Worm (Caenorhabditis elegans) whole organism, mixed stage, embryonic: ENCODE results near the gene str-97.

ENCODE experiments used
- M03D4.4 ChIP-seq: sonication (generic microtip); optimal IDR thresholded peaks from 2 replicates; lab custom pipeline; 2017; ENCODE audit warnings: mild to moderate bottlenecking, missing genetic modification characterization, missing compliant biosample characterization
- bed-3 ChIP-seq: fragments of 200-800 bp; sonication (Bioruptor generic); optimal IDR thresholded peaks from 3 replicates; lab custom pipeline; 2018; ENCODE audit warnings: mild to moderate bottlenecking, missing genetic modification characterization, moderate library complexity, missing compliant biosample characterization
- blmp-1 ChIP-seq: fragments of 150-350 bp; optimal IDR thresholded peaks from 2 replicates; lab custom pipeline; 2014; ENCODE audit warnings: missing biosample characterization, missing genetic modification characterization
- ceh-39 ChIP-seq: fragments of 150-350 bp; optimal IDR thresholded peaks from 2 replicates; lab custom pipeline; 2014; ENCODE audit warnings: missing biosample characterization, missing genetic modification characterization
- ceh-43 ChIP-seq: fragments of 200-800 bp; sonication (Bioruptor generic); optimal IDR thresholded peaks from 2 replicates; lab custom pipeline; 2018; ENCODE audit warnings: mild to moderate bottlenecking, missing genetic modification characterization, moderate library complexity, missing compliant biosample characterization
- ceh-83 ChIP-seq: fragments of 200-800 bp; sonication (Bioruptor generic); optimal IDR thresholded peaks from 2 replicates; lab custom pipeline; 2018; ENCODE audit warnings: mild to moderate bottlenecking, missing genetic modification characterization, missing compliant biosample characterization
- ces-1 ChIP-seq: fragments of 150-350 bp; optimal IDR thresholded peaks from 2 replicates; lab custom pipeline; 2014; ENCODE audit warnings: missing biosample characterization, missing genetic modification reagents, missing genetic modification characterization
- drap-1 ChIP-seq: fragments of 200-800 bp; sonication (Bioruptor generic); optimal IDR thresholded peaks from 3 replicates; lab custom pipeline; 2018; ENCODE audit warnings: mild to moderate bottlenecking, missing genetic modification characterization, missing compliant biosample characterization
- flh-1 ChIP-seq: fragments of 200-800 bp; sonication (Bioruptor generic); optimal IDR thresholded peaks from 2 replicates; lab custom pipeline; 2018; ENCODE audit warnings: mild to moderate bottlenecking, missing genetic modification characterization, moderate library complexity, missing compliant biosample characterization
- ham-2 ChIP-seq: fragments of 200-800 bp; sonication (Bioruptor generic); optimal IDR thresholded peaks from 2 replicates; lab custom pipeline; 2018; ENCODE audit warnings: mild to moderate bottlenecking, missing genetic modification characterization, missing compliant biosample characterization
- hlh-1 ChIP-seq: fragments of 150-350 bp; optimal IDR thresholded peaks from 2 replicates; lab custom pipeline; 2014; ENCODE audit warnings: missing biosample characterization, missing genetic modification reagents, missing genetic modification characterization
- lin-32 ChIP-seq: fragments of 200-800 bp; sonication (Bioruptor generic); optimal IDR thresholded peaks from 2 replicates; lab custom pipeline; 2018; ENCODE audit warnings: mild to moderate bottlenecking, missing genetic modification characterization, missing compliant biosample characterization
- mab-5 ChIP-seq: fragments of 150-350 bp; optimal IDR thresholded peaks from 2 replicates; lab custom pipeline; 2014; ENCODE audit warnings: missing biosample characterization, missing genetic modification characterization
- mep-1 ChIP-seq: fragments of 150-350 bp; optimal IDR thresholded peaks from 2 replicates; lab custom pipeline; 2017; ENCODE audit warnings: missing biosample characterization, missing genetic modification reagents, missing genetic modification characterization, inconsistent platforms
- mls-2 ChIP-seq: sonication (generic microtip); optimal IDR thresholded peaks from 2 replicates; lab custom pipeline; 2016; ENCODE audit warnings: mild to moderate bottlenecking, missing genetic modification characterization, moderate library complexity, missing compliant biosample characterization
- nhr-12 ChIP-seq: fragments of 150-350 bp; optimal IDR thresholded peaks from 2 replicates; lab custom pipeline; 2014; ENCODE audit warnings: missing biosample characterization, missing genetic modification characterization
- nhr-2 ChIP-seq: fragments of 150-350 bp; optimal IDR thresholded peaks from 2 replicates; lab custom pipeline; 2014; ENCODE audit warnings: missing biosample characterization, missing genetic modification characterization
- nhr-237 ChIP-seq: fragments of 150-350 bp; optimal IDR thresholded peaks from 2 replicates; lab custom pipeline; 2014; ENCODE audit warnings: missing biosample characterization, missing genetic modification characterization
- nhr-28 ChIP-seq: fragments of 150-350 bp; optimal IDR thresholded peaks from 2 replicates; lab custom pipeline; 2014; ENCODE audit warnings: missing biosample characterization, missing genetic modification characterization
- nhr-76 ChIP-seq: sonication (generic microtip); optimal IDR thresholded peaks from 2 replicates; lab custom pipeline; 2017; ENCODE audit warnings: missing biosample characterization, missing genetic modification characterization
- pha-4 ChIP-seq: fragments of 150-350 bp; optimal IDR thresholded peaks from 2 replicates; lab custom pipeline; 2018; ENCODE audit warnings: missing biosample characterization, missing genetic modification reagents, missing genetic modification characterization
- sem-2 ChIP-seq: fragments of 200-800 bp; sonication (Bioruptor generic); optimal IDR thresholded peaks from 2 replicates; lab custom pipeline; 2018; ENCODE audit warnings: mild to moderate bottlenecking, missing genetic modification characterization, missing compliant biosample characterization
- snpc-4 ChIP-seq: fragments of 150-350 bp; optimal IDR thresholded peaks from 2 replicates; lab custom pipeline; 2014; ENCODE audit warnings: missing biosample characterization, missing genetic modification characterization
- sptf-1 ChIP-seq: sonication (generic microtip); optimal IDR thresholded peaks from 2 replicates; lab custom pipeline; 2017; ENCODE audit warnings: mild to moderate bottlenecking, missing genetic modification characterization, moderate library complexity, missing compliant biosample characterization
- tbx-8 ChIP-seq: fragments of 200-800 bp; sonication (Bioruptor generic); optimal IDR thresholded peaks from 2 replicates; lab custom pipeline; 2018; ENCODE audit warnings: mild to moderate bottlenecking, missing genetic modification characterization, moderate library complexity, missing compliant biosample characterization
- unc-120 ChIP-seq: sonication (generic microtip); optimal IDR thresholded peaks from 2 replicates; lab custom pipeline; 2017; ENCODE audit warnings: missing genetic modification characterization, missing compliant biosample characterization; ENCODE audit not compliant: poor library complexity, severe bottlenecking
- unc-39 ChIP-seq: fragments of 150-350 bp; optimal IDR thresholded peaks from 2 replicates; lab custom pipeline; 2014; ENCODE audit warnings: missing biosample characterization, missing genetic modification characterization
- zip-8 ChIP-seq: fragments of 150-350 bp; optimal IDR thresholded peaks from 2 replicates; lab custom pipeline; 2014; ENCODE audit warnings: missing biosample characterization, missing genetic modification characterization
- ztf-11 ChIP-seq: fragments of 150-350 bp; optimal IDR thresholded peaks from 2 replicates; lab custom pipeline; 2014; ENCODE audit warnings: missing biosample characterization, missing genetic modification characterization

The str-97 gene

ce11 chrV:16155111-16155510 lies at the start of gene str-97:
TSS of gene str-97 (minus strand) at chrV:16155211.
- no peak for TF ChIP-seq flh-1 (GFP tag; lab: Kevin White, UChicago)
- no peak for TF ChIP-seq ham-2

ce11 chrV:16202618-16203017 lies 47.6 kb upstream of the str-97 start, which contains the start of gene F11A5.18:
TSS of gene F11A5.18 (plus strand) at chrV:16202918.
- TF ChIP-seq ceh-39 (tag; lab: Kevin White, UChicago) (no peak), nhr-28 (tag; lab: Kevin White, UChicago) (no peak), snpc-4 (tag; lab: Kevin White, UChicago) (no peak), mab-5 (tag; lab: Kevin White, UChicago) (no peak), hlh-1 (tag; lab: Kevin White, UChicago) (no peak), sem-2 (GFP tag; lab: Kevin White, UChicago) (no peak), mep-1 (tag; lab: Kevin White, UChicago) (no peak), unc-39 (tag; lab: Kevin White, UChicago) (no peak), ceh-83 (GFP tag; lab: Kevin White, UChicago) (no peak), ztf-11 (tag; lab: Kevin White, UChicago) (no peak), ces-1 (GFP tag; lab: Kevin White, UChicago) (no peak), nhr-12 (tag; lab: Kevin White, UChicago) (no peak), nhr-76 (tag; lab: Kevin White, UChicago) (no peak)

ce11 chrV:16201730-16202129 lies 46.7 kb upstream of the str-97 start, which contains the start of gene F11A5.17:
TSS of gene F11A5.17 (plus strand) at chrV:16202030.
- TF ChIP-seq hlh-1 (tag; lab: Kevin White, UChicago), result no peak
- no peak for TF ChIP-seq nhr-12 (tag; lab: Kevin White, UChicago)
- TF ChIP-seq snpc-4 (tag; lab: Kevin White, UChicago), result no peak
- TF ChIP-seq bed-3 (GFP tag; lab: Kevin White, UChicago), result no peak
- TF ChIP-seq nhr-2 (tag; lab: Kevin White, UChicago), result no peak
- TF ChIP-seq pha-4 (tag; lab: Kevin White, UChicago), result no peak
- TF ChIP-seq ceh-43, result no peak
- no peak for TF ChIP-seq mab-5 (tag; lab: Kevin White, UChicago)
- no peak for TF ChIP-seq drap-1 (GFP tag; lab: Kevin White, UChicago)
- TF ChIP-seq tbx-8 (GFP tag; lab: Kevin White, UChicago), result no peak
- TF ChIP-seq sem-2 (GFP tag; lab: Kevin White, UChicago), result no peak

- TF ChIP-seq unc-39 (tag; lab: Kevin White, UChicago), result no peak
- TF ChIP-seq nhr-2 (tag; lab: Kevin White, UChicago), result no peak
- no peak for TF ChIP-seq tbx-8 (GFP tag; lab: Kevin White, UChicago)
- no peak for TF ChIP-seq ceh-43
- TF ChIP-seq M03D4.4 (tag; lab: Kevin White, UChicago), result no peak
- no peak for TF ChIP-seq ham-2
These were observed 43.0 kb upstream of the str-97 start, which contains the start of gene F11A5.5 for ce11 chrV:16198016-16198415. TSS of gene F11A5.5 (plus strand) at chrV:16198316.

ce11 chrV:16195379-16195778 lies 40.4 kb upstream of the str-97 start, which contains the start of gene rabr-3:
TSS of gene rabr-3 (plus strand) at chrV:16195679.
- TF ChIP-seq mls-2 (tag; lab: Kevin White, UChicago), result no peak
- TF ChIP-seq zip-8 (tag; lab: Kevin White, UChicago), result no peak
- TF ChIP-seq ztf-11 (tag; lab: Kevin White, UChicago), result no peak
- no peak for TF ChIP-seq unc-120 (tag; lab: Kevin White, UChicago)
- TF ChIP-seq nhr-76 (tag; lab: Kevin White, UChicago), result no peak
- no peak for TF ChIP-seq bed-3 (GFP tag; lab: Kevin White, UChicago)
- TF ChIP-seq ceh-39 (tag; lab: Kevin White, UChicago), result no peak
- TF ChIP-seq tbx-8 (GFP tag; lab: Kevin White, UChicago), result no peak
- no peak for TF ChIP-seq nhr-237 (tag; lab: Kevin White, UChicago)
- TF ChIP-seq nhr-12 (tag; lab: Kevin White, UChicago), result no peak
- TF ChIP-seq lin-32, result no peak
- no peak for TF ChIP-seq blmp-1
- TF ChIP-seq nhr-2 (tag; lab: Kevin White, UChicago), result no peak
- no peak for TF ChIP-seq sptf-1
- no peak for TF ChIP-seq nhr-28 (tag; lab: Kevin White, UChicago)
- TF ChIP-seq ceh-43, result no peak
- TF ChIP-seq ham-2, result no peak
- TF ChIP-seq sem-2 (GFP tag; lab: Kevin White, UChicago), result no peak
- TF ChIP-seq, all 35 proteins: peak for 0
